Worm (Caenorhabditis elegans): ENCODE data around the gene Y38F1A.7.

Gene Y38F1A.7

ce11 chrII:12990191-12990590 lies 7.4 kb downstream of the Y38F1A.7 start:
- no peak for TF ChIP-seq dao-5 (tag; optimal IDR thresholded peaks at IDR 0.05)
- no peak for TF ChIP-seq W03F9.2 (tag; optimal IDR thresholded peaks at IDR 0.05)
- no peak for TF ChIP-seq him-1 (tag; optimal IDR thresholded peaks at IDR 0.05)

ce11 chrII:12987799-12988198 lies 9.8 kb downstream of the Y38F1A.7 start:
- TF ChIP-seq dao-5 (tag; optimal IDR thresholded peaks at IDR 0.05) (no peak), him-1 (tag; optimal IDR thresholded peaks at IDR 0.05) (no peak), W03F9.2 (tag; optimal IDR thresholded peaks at IDR 0.05) (no peak)

ce11 chrII:12985813-12986212 lies 11.8 kb downstream of the Y38F1A.7 start:
- TF ChIP-seq him-1 (tag; optimal IDR thresholded peaks at IDR 0.05) (no peak), dao-5 (tag; optimal IDR thresholded peaks at IDR 0.05) (no peak), W03F9.2 (tag; optimal IDR thresholded peaks at IDR 0.05) (no peak)

ce11 chrII:12984709-12985108 lies 12.9 kb downstream of the Y38F1A.7 start:
- TF ChIP-seq W03F9.2 (tag; optimal IDR thresholded peaks at IDR 0.05): no peak
- no peak for TF ChIP-seq dao-5 (tag; optimal IDR thresholded peaks at IDR 0.05)
- TF ChIP-seq him-1 (tag; optimal IDR thresholded peaks at IDR 0.05): no peak

- no peak for TF ChIP-seq dao-5 (tag; optimal IDR thresholded peaks at IDR 0.05)
- no peak for TF ChIP-seq him-1 (tag; optimal IDR thresholded peaks at IDR 0.05)
- TF ChIP-seq W03F9.2 (tag; optimal IDR thresholded peaks at IDR 0.05): no peak
These were observed 14.8 kb downstream of the Y38F1A.7 start for ce11 chrII:12982830-12983229.

ce11 chrII:12981980-12982575 lies 15.5 kb downstream of the Y38F1A.7 start:
- no peak for TF ChIP-seq W03F9.2 (tag; optimal IDR thresholded peaks at IDR 0.05)
- no peak for TF ChIP-seq dao-5 (tag; optimal IDR thresholded peaks at IDR 0.05)
- TF ChIP-seq him-1 (tag; optimal IDR thresholded peaks at IDR 0.05): no peak

ce11 chrII:12980212-12980611 lies 17.4 kb downstream of the Y38F1A.7 start, which contains the start of gene cyd-1:
cyd-1 (plus strand) TSS chrII:12980591.
- TF ChIP-seq him-1 (tag; optimal IDR thresholded peaks at IDR 0.05): no peak
- TF ChIP-seq dao-5 (tag; optimal IDR thresholded peaks at IDR 0.05): no peak

ce11 chrII:12978658-12979057 lies 18.9 kb downstream of the Y38F1A.7 start:
- TF ChIP-seq him-1 (tag; optimal IDR thresholded peaks at IDR 0.05) (no peak), W03F9.2 (tag; optimal IDR thresholded peaks at IDR 0.05) (no peak), dao-5 (tag; optimal IDR thresholded peaks at IDR 0.05) (no peak)

- TF ChIP-seq him-1 (tag; optimal IDR thresholded peaks at IDR 0.05) (no peak), dao-5 (tag; optimal IDR thresholded peaks at IDR 0.05) (no peak), W03F9.2 (tag; optimal IDR thresholded peaks at IDR 0.05) (no peak)
These were observed 28.0 kb downstream of the Y38F1A.7 start, which contains the start of gene Y38F1A.4 for ce11 chrII:12969622-12970021. Y38F1A.4 (minus strand) TSS chrII:12969722.

ce11 chrII:12968448-12968969 lies 29.1 kb downstream of the Y38F1A.7 start:
- TF ChIP-seq him-1 (tag; optimal IDR thresholded peaks at IDR 0.05) (no peak), W03F9.2 (tag; optimal IDR thresholded peaks at IDR 0.05) (no peak), dao-5 (tag; optimal IDR thresholded peaks at IDR 0.05) (no peak)

ce11 chrII:12966274-12966673 lies 31.3 kb downstream of the Y38F1A.7 start:
- TF ChIP-seq W03F9.2 (tag; optimal IDR thresholded peaks at IDR 0.05) (no peak), him-1 (tag; optimal IDR thresholded peaks at IDR 0.05) (no peak), dao-5 (tag; optimal IDR thresholded peaks at IDR 0.05) (no peak)

ce11 chrII:12965589-12965988 lies 32.0 kb downstream of the Y38F1A.7 start:
- TF ChIP-seq W03F9.2 (tag; optimal IDR thresholded peaks at IDR 0.05) (no peak), dao-5 (tag; optimal IDR thresholded peaks at IDR 0.05) (no peak), him-1 (tag; optimal IDR thresholded peaks at IDR 0.05) (no peak)

ce11 chrII:12965538-12965588 lies 32.2 kb downstream of the Y38F1A.7 start, which contains the start of gene ptr-18:
ptr-18 (plus strand) TSS chrII:12965546.
- TF ChIP-seq W03F9.2 (tag; optimal IDR thresholded peaks at IDR 0.05) (no peak), him-1 (tag; optimal IDR thresholded peaks at IDR 0.05) (no peak), dao-5 (tag; optimal IDR thresholded peaks at IDR 0.05) (no peak)

- TF ChIP-seq him-1 (tag; optimal IDR thresholded peaks at IDR 0.05) (no peak), dao-5 (tag; optimal IDR thresholded peaks at IDR 0.05) (no peak), W03F9.2 (tag; optimal IDR thresholded peaks at IDR 0.05) (no peak)
These were observed 32.5 kb downstream of the Y38F1A.7 start for ce11 chrII:12965138-12965537.

ce11 chrII:12961743-12962142 lies 35.9 kb downstream of the Y38F1A.7 start:
- TF ChIP-seq W03F9.2 (tag; optimal IDR thresholded peaks at IDR 0.05) (no peak), him-1 (tag; optimal IDR thresholded peaks at IDR 0.05) (no peak), dao-5 (tag; optimal IDR thresholded peaks at IDR 0.05) (no peak)
